Worm (Caenorhabditis elegans) whole organism, L4 larva: ENCODE results near the gene tag-241.

Experiments
- F49E8.2 ChIP-seq: sonication (generic microtip); optimal IDR thresholded peaks from 2 replicates; lab custom pipeline; 2016; ENCODE audit warnings: missing compliant biosample characterization, mild to moderate bottlenecking, missing genetic modification characterization, borderline replicate concordance
- T20F7.1 ChIP-seq: fragments of 200-800 bp; sonication (Bioruptor generic); optimal IDR thresholded peaks from 2 replicates; lab custom pipeline; 2018; ENCODE audit warnings: mild to moderate bottlenecking, missing genetic modification characterization, missing compliant biosample characterization
- T26A8.4 ChIP-seq: fragments of 200-800 bp; sonication (Bioruptor generic); IDR thresholded peaks from 2 replicates; pipeline ENCODE4 v1.3.6; 2022; ENCODE audit warnings: missing genetic modification characterization, missing compliant biosample characterization
- Y75B8A.6 ChIP-seq: fragments of 200-800 bp; sonication (Bioruptor generic); IDR thresholded peaks from 2 replicates; pipeline ENCODE4 v1.3.6; 2022; ENCODE audit warnings: missing genetic modification reagents, missing genetic modification characterization, missing compliant biosample characterization
- aha-1 ChIP-seq: fragments of 150-350 bp; peaks from one replicate; lab custom pipeline; 2014; ENCODE audit warnings: missing biosample characterization, missing genetic modification characterization
- ceh-32 ChIP-seq: sonication (generic microtip); optimal IDR thresholded peaks from 2 replicates; lab custom pipeline; 2016; ENCODE audit warnings: mild to moderate bottlenecking, missing genetic modification characterization, missing compliant biosample characterization; ENCODE audit not compliant: poor library complexity
- daf-16 ChIP-seq, 3 experiments: sonication (generic microtip); optimal IDR thresholded peaks; 2 replicates each; lab custom pipeline; 2016 to 2017; ENCODE audit warnings: missing genetic modification characterization in 3 of 3, missing genetic modification reagents in 3 of 3, mild to moderate bottlenecking in 2 of 3, missing compliant biosample characterization in 2 of 3, missing biosample characterization in 1 of 3, moderate library complexity in 1 of 3
- daf-19 ChIP-seq: fragments of 200-800 bp; sonication (Bioruptor generic); conservative IDR thresholded peaks from 2 replicates; pipeline ENCODE4 v1.3.6; 2022; ENCODE audit warnings: missing genetic modification characterization, missing compliant biosample characterization
- dmd-6 ChIP-seq: fragments of 200-800 bp; sonication (Bioruptor generic); IDR thresholded peaks from 2 replicates; pipeline ENCODE4 v1.3.6; 2022; ENCODE audit warnings: missing genetic modification reagents, missing genetic modification characterization, missing compliant biosample characterization
- duxl-1 ChIP-seq: sonication (generic microtip); optimal IDR thresholded peaks from 2 replicates; lab custom pipeline; 2016; ENCODE audit warnings: mild to moderate bottlenecking, missing genetic modification characterization, moderate library complexity, missing compliant biosample characterization; ENCODE audit not compliant: poor library complexity
- dve-1 ChIP-seq: sonication (generic microtip); optimal IDR thresholded peaks from 2 replicates; lab custom pipeline; 2017; ENCODE audit warnings: antibody characterized with exemption, mild to moderate bottlenecking, missing genetic modification characterization, missing compliant biosample characterization; ENCODE audit not compliant: insufficient read depth
- egl-43 ChIP-seq: fragments of 200-800 bp; sonication (Bioruptor generic); IDR thresholded peaks from 2 replicates; pipeline ENCODE4 v1.3.6; 2022; ENCODE audit warnings: missing genetic modification reagents, missing genetic modification characterization, missing compliant biosample characterization
- fkh-10 ChIP-seq: fragments of 150-350 bp; optimal IDR thresholded peaks from 2 replicates; lab custom pipeline; 2014; ENCODE audit warnings: missing biosample characterization, missing genetic modification reagents, missing genetic modification characterization
- hif-1 ChIP-seq, 2 experiments: sonication (generic microtip); optimal IDR thresholded peaks; 2 replicates each; lab custom pipeline; 2016 to 2017; ENCODE audit warnings: missing compliant biosample characterization in 2 of 2, missing genetic modification characterization in 2 of 2, missing genetic modification reagents in 2 of 2, missing genotype in 2 of 2, mild to moderate bottlenecking in 1 of 2
- hmg-1.1 ChIP-seq: fragments of 200-800 bp; sonication (Bioruptor generic); IDR thresholded peaks from 2 replicates; pipeline ENCODE4 v1.3.6; 2022; ENCODE audit warnings: missing genetic modification reagents, missing genetic modification characterization, missing compliant biosample characterization
- lir-3 ChIP-seq: sonication (generic microtip); optimal IDR thresholded peaks from 2 replicates; lab custom pipeline; 2016; ENCODE audit warnings: mild to moderate bottlenecking, missing genetic modification characterization, missing compliant biosample characterization
- lsy-2 ChIP-seq, 2 experiments: fragments of 150-350 bp in 1 of 2; sonication (generic microtip) in 1 of 2; optimal IDR thresholded peaks; 2 replicates each; lab custom pipeline; 2014 to 2017; ENCODE audit warnings: missing biosample characterization in 2 of 2, missing genetic modification characterization in 2 of 2
- mdl-1 ChIP-seq, 2 experiments: fragments of 150-350 bp in 1 of 2; sonication (generic microtip) in 1 of 2; optimal IDR thresholded peaks; 2 replicates each; lab custom pipeline; 2014 to 2017; ENCODE audit warnings: missing biosample characterization in 2 of 2, missing genetic modification characterization in 2 of 2
- mep-1 ChIP-seq: fragments of 150-350 bp; sonication (generic microtip); optimal IDR thresholded peaks from 3 replicates; lab custom pipeline; 2014; ENCODE audit warnings: missing biosample characterization, missing genetic modification characterization
- mxl-2 ChIP-seq: fragments of 200-800 bp; sonication (Bioruptor generic); conservative IDR thresholded peaks from 2 replicates; pipeline ENCODE4 v1.3.6; 2022; ENCODE audit warnings: missing genetic modification reagents, missing genetic modification characterization, missing compliant biosample characterization
- nhr-10 ChIP-seq: fragments of 150-350 bp; optimal IDR thresholded peaks from 2 replicates; lab custom pipeline; 2014; ENCODE audit warnings: missing biosample characterization, missing genetic modification characterization
- nhr-102 ChIP-seq: sonication (generic microtip); optimal IDR thresholded peaks from 2 replicates; lab custom pipeline; 2016; ENCODE audit warnings: mild to moderate bottlenecking, missing genetic modification characterization, moderate library complexity, missing compliant biosample characterization
- nhr-11 ChIP-seq: fragments of 150-350 bp; optimal IDR thresholded peaks from 2 replicates; lab custom pipeline; 2014; ENCODE audit warnings: missing biosample characterization, missing genetic modification characterization
- nhr-28 ChIP-seq: fragments of 150-350 bp; optimal IDR thresholded peaks from 2 replicates; lab custom pipeline; 2014; ENCODE audit warnings: missing biosample characterization, missing genetic modification characterization
- nhr-41 ChIP-seq: fragments of 200-800 bp; sonication (Bioruptor generic); IDR thresholded peaks from 2 replicates; pipeline ENCODE4 v1.3.6; 2022; ENCODE audit warnings: missing genetic modification reagents, missing genetic modification characterization, missing compliant biosample characterization
- nhr-48 ChIP-seq: sonication (generic microtip); optimal IDR thresholded peaks from 2 replicates; lab custom pipeline; 2016; ENCODE audit warnings: mild to moderate bottlenecking, missing genetic modification characterization, missing compliant biosample characterization
- nhr-76 ChIP-seq: fragments of 150-350 bp; optimal IDR thresholded peaks from 2 replicates; lab custom pipeline; 2014; ENCODE audit warnings: missing biosample characterization, missing genetic modification characterization
- set-16 ChIP-seq: fragments of 200-800 bp; sonication (Bioruptor generic); IDR thresholded peaks from 2 replicates; pipeline ENCODE4 v1.3.6; 2022; ENCODE audit warnings: missing genetic modification reagents, missing genetic modification characterization, missing compliant biosample characterization
- spr-1 ChIP-seq: sonication (generic microtip); optimal IDR thresholded peaks from 2 replicates; lab custom pipeline; 2016; ENCODE audit warnings: mild to moderate bottlenecking, missing genetic modification characterization, missing compliant biosample characterization
- spr-3 ChIP-seq: fragments of 200-800 bp; sonication (Bioruptor generic); optimal IDR thresholded peaks from 2 replicates; lab custom pipeline; 2018; ENCODE audit warnings: mild to moderate bottlenecking, missing genetic modification characterization, missing compliant biosample characterization
- tra-1 ChIP-seq: fragments of 200-800 bp; sonication (Bioruptor generic); IDR thresholded peaks from 2 replicates; pipeline ENCODE4 v1.3.6; 2022; ENCODE audit warnings: missing genetic modification reagents, missing genetic modification characterization, missing compliant biosample characterization
- unc-39 ChIP-seq: sonication (generic microtip); optimal IDR thresholded peaks from 2 replicates; lab custom pipeline; 2017; ENCODE audit warnings: missing biosample characterization, missing genetic modification characterization
- unc-62 ChIP-seq, 3 experiments: fragments of 150-350 bp in 1 of 3; sonication (generic microtip); optimal IDR thresholded peaks in 2 of 3; peaks in 1 of 3; 1 replicate in 1 of 3; 2 replicates in 2 of 3; lab custom pipeline; 2014 to 2017; ENCODE audit warnings: missing biosample characterization in 3 of 3, missing genetic modification characterization in 3 of 3, missing genetic modification reagents in 3 of 3, missing genotype in 1 of 3
- ztf-7 ChIP-seq: fragments of 150-350 bp; optimal IDR thresholded peaks from 2 replicates; lab custom pipeline; 2014; ENCODE audit warnings: missing biosample characterization, missing genetic modification characterization

The tag-241 gene

ce11 chrX:11798057-11798555 is 25.7 kb upstream of the tag-241 start, which contains the start of gene rsd-3 (continued):
- TF ChIP-seq mdl-1 (tag; optimal IDR thresholded peaks at IDR 0.05; lab: Kevin White, UChicago) (peak in 1 of 2 experiments; percentile 65), hmg-1.1 (GFP tag; lab: Robert Waterston, UW) (peak; percentile 67), lir-3 (tag; lab: Kevin White, UChicago) (no peak), daf-16 (GFP tag; optimal IDR thresholded peaks at IDR 0.05; lab: Kevin White, UChicago) (no peak), daf-16 (tag; optimal IDR thresholded peaks at IDR 0.05; lab: Kevin White, UChicago) (peak; percentile 45), hif-1 (tag; optimal IDR thresholded peaks at IDR 0.05; lab: Kevin White, UChicago) (peak in 1 of 2 experiments; percentile 29), aha-1 (tag; lab: Kevin White, UChicago) (peak; percentile 95), mxl-2 (GFP tag; lab: Robert Waterston, UW) (no peak), T20F7.1 (GFP tag; lab: Kevin White, UChicago) (no peak), nhr-11 (tag; lab: Kevin White, UChicago) (no peak), mep-1 (tag; lab: Kevin White, UChicago) (peak; percentile 82), T26A8.4 (GFP tag; lab: Robert Waterston, UW) (0 out of 2 replicates have a peak, but pooled peaks have one; percentile 23), dmd-6 (GFP tag; lab: Robert Waterston, UW) (peak; percentile 50), lsy-2 (tag; optimal IDR thresholded peaks at IDR 0.05; lab: Kevin White, UChicago) (peak in 1 of 2 experiments; percentile 49), duxl-1 (tag; lab: Kevin White, UChicago) (peak; percentile 30), dve-1 (peak; percentile 81), nhr-28 (tag; lab: Kevin White, UChicago) (peak; percentile 74), ztf-7 (tag; lab: Kevin White, UChicago) (peak; percentile 43), nhr-102 (tag; lab: Kevin White, UChicago) (peak; percentile 30), Y75B8A.6 (GFP tag; lab: Robert Waterston, UW) (no peak)

ce11 chrX:11804057-11804456 is 19.7 kb upstream of the tag-241 start, which contains the start of gene C34E11.4:
Gene C34E11.4 (plus strand): TSS chrX:11804210.
- TF ChIP-seq spr-1 (no peak), F49E8.2 (tag; lab: Kevin White, UChicago) (no peak), daf-16 (GFP tag; optimal IDR thresholded peaks at IDR 0.05; lab: Kevin White, UChicago) (no peak), daf-16 (tag; optimal IDR thresholded peaks at IDR 0.05; lab: Kevin White, UChicago) (peak; percentile 55), nhr-28 (tag; lab: Kevin White, UChicago) (peak; percentile 6), aha-1 (tag; lab: Kevin White, UChicago) (no peak)

ce11 chrX:11806175-11806853 is 17.5 kb upstream of the tag-241 start:
- TF ChIP-seq daf-19 (GFP tag; lab: Robert Waterston, UW), result no peak
- no peak for TF ChIP-seq unc-39 (tag; lab: Kevin White, UChicago)
- no peak for TF ChIP-seq lir-3 (tag; lab: Kevin White, UChicago)
- no peak for TF ChIP-seq nhr-28 (tag; lab: Kevin White, UChicago)
- no peak for TF ChIP-seq nhr-41
- no peak for TF ChIP-seq nhr-48
- TF ChIP-seq unc-62 (GFP tag; optimal IDR thresholded peaks at IDR 0.05 in 1 of 2; lab: Kevin White, UChicago), result peak in 1 of 2 experiments; percentile 79
- TF ChIP-seq unc-62 (tag; optimal IDR thresholded peaks at IDR 0.05; lab: Kevin White, UChicago), result no peak
- TF ChIP-seq set-16 (GFP tag; lab: Robert Waterston, UW), result peak; percentile 53
- no peak for TF ChIP-seq ztf-7 (tag; lab: Kevin White, UChicago)
- no peak for TF ChIP-seq fkh-10 (GFP tag; lab: Kevin White, UChicago)
- TF ChIP-seq spr-3 (GFP tag; lab: Kevin White, UChicago), result no peak
- TF ChIP-seq egl-43 (GFP tag; lab: Robert Waterston, UW), result 0 out of 2 replicates have a peak, but pooled peaks have one; percentile 26

- no peak for TF ChIP-seq nhr-10 (tag; lab: Kevin White, UChicago)
- no peak for TF ChIP-seq ceh-32 (tag; lab: Kevin White, UChicago)
- peak; percentile 87 for TF ChIP-seq set-16 (GFP tag; lab: Robert Waterston, UW)
- 0 out of 2 replicates have a peak, but pooled peaks have one; percentile 44 for TF ChIP-seq egl-43 (GFP tag; lab: Robert Waterston, UW)
- no peak for TF ChIP-seq tra-1 (GFP tag; lab: Robert Waterston, UW)
- TF ChIP-seq nhr-76 (tag; lab: Kevin White, UChicago), result no peak
Observed at ce11 chrX:11814667-11815066, 9.1 kb upstream of the tag-241 start, which contains the start of gene C34E11.2. Gene C34E11.2 (minus strand): TSS chrX:11814750.
